Worm (Caenorhabditis elegans) whole organism, early embryonic: ENCODE measurements around the gene srh-204.

Experiments used
- B0310.2 ChIP-seq: sonication (generic microtip); optimal IDR thresholded peaks from 2 replicates; lab custom pipeline; 2016; ENCODE audit warnings: mild to moderate bottlenecking, missing genetic modification characterization, missing compliant biosample characterization
- F13C5.2 ChIP-seq: sonication (generic microtip); optimal IDR thresholded peaks from 2 replicates; lab custom pipeline; 2017; ENCODE audit warnings: mild to moderate bottlenecking, missing genetic modification characterization, inconsistent platforms, missing compliant biosample characterization
- aly-1 ChIP-seq: sonication (generic microtip); optimal IDR thresholded peaks from 2 replicates; lab custom pipeline; 2016; ENCODE audit warnings: missing genetic modification characterization, missing compliant biosample characterization
- ama-1 ChIP-seq: fragments of 150-350 bp; optimal IDR thresholded peaks from 2 replicates; lab custom pipeline; 2014
- ceh-13 ChIP-seq: fragments of 200-800 bp; sonication (Bioruptor generic); optimal IDR thresholded peaks from 2 replicates; lab custom pipeline; 2018; ENCODE audit warnings: mild to moderate bottlenecking, missing genetic modification characterization, missing compliant biosample characterization
- ceh-36 ChIP-seq: sonication (generic microtip); optimal IDR thresholded peaks from 2 replicates; lab custom pipeline; 2016; ENCODE audit warnings: missing genetic modification characterization, inconsistent platforms, missing compliant biosample characterization
- flt-1 ChIP-seq: fragments of 200-800 bp; sonication (Bioruptor generic); IDR thresholded peaks from 2 replicates; pipeline ENCODE4 v1.3.6; 2022; ENCODE audit warnings: missing genetic modification characterization, missing compliant biosample characterization
- hmbx-1 ChIP-seq: sonication (generic microtip); optimal IDR thresholded peaks from 2 replicates; lab custom pipeline; 2016; ENCODE audit warnings: mild to moderate bottlenecking, missing genetic modification characterization, missing compliant biosample characterization
- hmg-4 ChIP-seq: fragments of 200-800 bp; sonication (Bioruptor generic); optimal IDR thresholded peaks from 2 replicates; lab custom pipeline; 2018; ENCODE audit warnings: mild to moderate bottlenecking, missing genetic modification characterization, missing compliant biosample characterization
- hnd-1 ChIP-seq: sonication (generic microtip); optimal IDR thresholded peaks from 2 replicates; lab custom pipeline; 2016; ENCODE audit warnings: missing genetic modification characterization, missing compliant biosample characterization
- pes-1 ChIP-seq: fragments of 200-800 bp; sonication (Bioruptor generic); IDR thresholded peaks from 2 replicates; pipeline ENCODE4 v1.3.6; 2022; ENCODE audit warnings: missing genetic modification reagents, missing genetic modification characterization, missing compliant biosample characterization
- scrt-1 ChIP-seq: fragments of 200-800 bp; sonication (Bioruptor generic); IDR thresholded peaks from 2 replicates; pipeline ENCODE4 v1.3.6; 2022; ENCODE audit warnings: missing genetic modification characterization, missing compliant biosample characterization
- sea-1 ChIP-seq: fragments of 200-800 bp; sonication (Bioruptor generic); conservative IDR thresholded peaks from 2 replicates; pipeline ENCODE4 v1.3.6; 2022; ENCODE audit warnings: missing genetic modification characterization, missing compliant biosample characterization
- tbx-11 ChIP-seq: fragments of 200-800 bp; sonication (Bioruptor generic); IDR thresholded peaks from 2 replicates; pipeline ENCODE4 v1.3.6; 2022; ENCODE audit warnings: missing genetic modification characterization, missing compliant biosample characterization
- tbx-37 ChIP-seq: fragments of 200-800 bp; sonication (Bioruptor generic); conservative IDR thresholded peaks from 2 replicates; pipeline ENCODE4 v1.3.6; 2022; ENCODE audit warnings: missing genetic modification reagents, missing genetic modification characterization, missing compliant biosample characterization
- tra-4 ChIP-seq: sonication (generic microtip); optimal IDR thresholded peaks from 2 replicates; lab custom pipeline; 2017; ENCODE audit warnings: missing genetic modification characterization, missing compliant biosample characterization

The srh-204 gene

DNA sequence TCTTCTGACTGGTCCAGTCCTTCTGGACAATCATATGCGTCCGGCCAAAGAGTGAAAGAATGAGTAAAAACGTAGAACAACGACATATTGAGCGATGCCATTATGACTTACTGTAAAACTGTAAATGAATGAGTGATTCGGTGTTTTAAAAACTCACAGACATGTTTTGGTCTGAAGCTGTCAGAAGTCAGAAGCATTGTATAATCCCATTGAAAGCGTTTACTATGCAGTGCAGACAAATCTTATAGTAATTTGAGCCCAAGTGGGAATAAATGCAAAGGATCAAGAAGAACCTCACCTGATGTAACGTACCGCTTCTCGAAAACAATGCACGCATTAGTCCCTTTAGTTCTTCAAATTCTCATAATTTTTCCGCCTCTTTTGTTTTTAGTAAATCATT is 19.9 kb upstream of the srh-204 start, which contains the start of gene srt-3:
Gene srt-3 (minus strand): TSS at position 101 of the 400 bp plus-strand sequence.
- TF ChIP-seq ama-1: no peak
- TF ChIP-seq tbx-37 (GFP tag; lab: Robert Waterston, UW): no peak
- TF ChIP-seq F13C5.2 (tag; lab: Kevin White, UChicago): no peak
- TF ChIP-seq aly-1 (tag; lab: Kevin White, UChicago): no peak
- TF ChIP-seq B0310.2 (tag; lab: Kevin White, UChicago): no peak
- TF ChIP-seq flt-1: no peak
- TF ChIP-seq hmbx-1: no peak
- no peak for TF ChIP-seq hnd-1 (tag; lab: Kevin White, UChicago)
- no peak for TF ChIP-seq tra-4 (tag; lab: Kevin White, UChicago)
- no peak for TF ChIP-seq pes-1 (GFP tag; lab: Robert Waterston, UW)

DNA sequence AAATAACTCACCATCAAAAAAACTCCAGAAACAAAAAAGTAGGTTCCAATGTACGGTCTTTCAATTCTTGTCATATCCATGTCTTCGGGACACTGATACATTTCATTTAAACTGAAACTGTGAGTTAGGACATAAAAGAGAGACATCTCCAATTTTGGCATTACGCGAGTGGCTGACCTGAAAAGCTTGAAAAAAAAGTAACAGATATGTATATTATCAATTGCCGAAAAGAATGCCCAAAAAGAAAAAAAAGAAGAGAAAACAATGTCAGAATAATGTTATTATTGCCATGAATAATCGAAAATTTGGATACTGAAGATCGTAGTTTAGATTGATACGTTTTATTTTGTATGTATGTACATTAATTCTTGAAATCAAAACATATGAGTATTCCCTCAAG is 16.3 kb upstream of the srh-204 start, which contains the start of gene srt-14:
Gene srt-14 (minus strand): TSS at position 101 of the 400 bp plus-strand sequence.
- TF ChIP-seq flt-1: no peak
- TF ChIP-seq scrt-1 (GFP tag; lab: Robert Waterston, UW): no peak
- no peak for TF ChIP-seq hnd-1 (tag; lab: Kevin White, UChicago)
- no peak for TF ChIP-seq hmbx-1

DNA sequence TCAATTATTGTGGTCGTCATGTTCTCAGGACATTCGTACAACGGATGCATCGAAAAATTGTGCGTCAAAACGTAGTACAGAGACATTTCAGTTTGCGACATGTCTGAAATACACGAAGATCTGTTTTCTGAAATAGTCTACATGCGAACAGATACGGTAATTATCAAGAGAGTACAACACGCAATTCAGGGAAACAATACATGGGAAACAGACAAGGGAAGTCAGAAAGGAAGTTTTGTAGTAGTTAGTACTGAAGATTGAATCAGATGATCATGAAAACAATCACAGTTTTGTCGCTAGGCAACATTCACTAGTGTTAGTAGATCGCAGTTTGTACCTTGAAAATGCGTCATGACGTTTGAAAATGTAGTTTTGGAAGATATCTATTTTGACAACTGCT is 9.9 kb upstream of the srh-204 start, which contains the start of gene srt-13:
Gene srt-13 (minus strand): TSS at position 101 of the 400 bp plus-strand sequence.
- TF ChIP-seq tbx-11 (GFP tag; lab: Robert Waterston, UW): no peak
- TF ChIP-seq ceh-13 (GFP tag; lab: Kevin White, UChicago): no peak
- TF ChIP-seq hnd-1 (tag; lab: Kevin White, UChicago): no peak

DNA sequence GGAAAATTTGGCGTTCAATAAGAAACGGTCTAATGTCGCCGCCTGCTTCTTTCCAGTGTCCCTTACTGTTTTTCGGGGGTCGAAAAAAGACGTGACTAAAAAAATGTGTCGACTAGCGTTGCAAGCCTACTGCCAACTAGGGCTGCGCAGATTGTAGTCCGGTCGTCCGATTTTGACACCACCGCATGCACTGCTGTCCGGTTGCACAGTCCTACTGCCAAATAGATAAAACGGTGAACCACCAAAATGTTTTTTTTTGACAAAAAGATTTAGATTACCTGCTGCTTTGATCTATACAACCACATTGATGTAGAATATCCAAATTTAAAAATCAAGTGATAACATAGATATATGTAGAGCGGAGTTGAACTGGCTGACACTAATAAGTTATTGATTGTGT is 8.2 kb upstream of the srh-204 start:
- TF ChIP-seq scrt-1 (GFP tag; lab: Robert Waterston, UW) (no peak), hnd-1 (tag; lab: Kevin White, UChicago) (no peak)

DNA sequence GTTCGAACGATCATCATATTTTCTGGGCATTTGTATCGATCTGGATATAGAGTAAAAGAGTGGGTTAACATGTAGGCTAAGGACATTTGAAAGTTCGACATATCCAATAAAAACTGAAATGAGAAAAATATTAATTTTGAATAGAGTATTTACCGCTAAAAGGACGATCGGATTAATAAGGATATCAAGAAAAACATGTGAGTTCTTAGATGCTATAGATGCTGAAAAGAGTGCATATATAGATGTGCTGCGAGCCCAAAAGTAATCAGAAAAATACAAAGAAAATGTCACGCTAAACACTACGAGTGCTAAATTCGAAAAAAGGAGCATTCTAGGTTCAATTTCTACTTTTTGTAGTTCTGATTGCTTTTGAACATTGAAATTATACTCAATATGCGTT is 2.2 kb upstream of the srh-204 start, which contains the start of gene srt-12:
Gene srt-12 (minus strand): TSS at position 101 of the 400 bp plus-strand sequence.
- no peak for TF ChIP-seq ceh-36 (tag; lab: Kevin White, UChicago)
- no peak for TF ChIP-seq flt-1
- TF ChIP-seq aly-1 (tag; lab: Kevin White, UChicago): no peak
- no peak for TF ChIP-seq tra-4 (tag; lab: Kevin White, UChicago)
- no peak for TF ChIP-seq tbx-11 (GFP tag; lab: Robert Waterston, UW)
- no peak for TF ChIP-seq tbx-37 (GFP tag; lab: Robert Waterston, UW)
- TF ChIP-seq B0310.2 (tag; lab: Kevin White, UChicago): no peak

DNA sequence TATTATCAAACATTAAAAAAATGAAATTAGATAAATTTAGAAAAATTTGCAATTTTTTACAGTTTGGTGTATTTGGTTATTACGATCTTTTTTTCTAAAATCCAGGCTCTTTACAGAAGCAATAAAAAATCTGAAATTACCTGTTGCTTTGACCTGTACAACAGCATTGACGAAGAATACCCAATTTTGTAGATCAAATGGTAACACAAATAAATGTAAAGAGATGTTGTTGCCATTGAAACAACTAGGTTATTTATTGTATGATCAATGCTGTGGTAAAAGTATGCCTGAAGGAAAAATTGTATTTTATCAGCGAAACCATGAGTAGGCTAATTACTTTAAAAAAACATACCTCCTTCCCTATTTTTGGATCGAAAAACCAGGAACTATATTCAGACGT is 1.4 kb upstream of the srh-204 start:
- TF ChIP-seq F13C5.2 (tag; lab: Kevin White, UChicago) (no peak), scrt-1 (GFP tag; lab: Robert Waterston, UW) (no peak), sea-1 (no peak), tbx-37 (GFP tag; lab: Robert Waterston, UW) (no peak), B0310.2 (tag; lab: Kevin White, UChicago) (no peak), ceh-13 (GFP tag; lab: Kevin White, UChicago) (no peak), tbx-11 (GFP tag; lab: Robert Waterston, UW) (no peak), pes-1 (GFP tag; lab: Robert Waterston, UW) (no peak), hmbx-1 (no peak), hmg-4 (GFP tag; lab: Kevin White, UChicago) (no peak), flt-1 (no peak)

DNA sequence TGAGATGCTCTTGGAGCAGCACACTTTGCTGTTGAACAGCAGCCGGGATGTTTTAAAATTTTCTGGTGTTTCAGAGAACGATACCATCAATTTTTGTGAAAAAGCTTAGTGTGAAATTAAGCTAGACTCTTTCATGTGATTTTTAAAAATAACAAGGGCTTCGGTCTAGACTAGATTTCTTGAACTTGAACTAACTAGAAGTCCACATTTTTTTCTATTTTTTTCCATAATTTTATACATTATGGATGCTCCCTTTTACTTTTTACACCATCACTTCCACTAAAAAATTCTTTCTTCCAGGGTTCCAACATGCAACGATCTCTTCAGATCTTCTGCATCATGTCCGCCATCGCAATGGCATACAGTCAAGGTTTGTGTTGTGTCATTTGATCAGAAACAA is 4.1 kb downstream of the srh-204 start, which contains the start of gene nlp-13:
Gene nlp-13 (plus strand): TSS at position 301 of the 400 bp plus-strand sequence.
- no peak for TF ChIP-seq ceh-36 (tag; lab: Kevin White, UChicago)
- no peak for TF ChIP-seq sea-1
- TF ChIP-seq B0310.2 (tag; lab: Kevin White, UChicago): no peak
- no peak for TF ChIP-seq F13C5.2 (tag; lab: Kevin White, UChicago)
- TF ChIP-seq hmg-4 (GFP tag; lab: Kevin White, UChicago): no peak

DNA sequence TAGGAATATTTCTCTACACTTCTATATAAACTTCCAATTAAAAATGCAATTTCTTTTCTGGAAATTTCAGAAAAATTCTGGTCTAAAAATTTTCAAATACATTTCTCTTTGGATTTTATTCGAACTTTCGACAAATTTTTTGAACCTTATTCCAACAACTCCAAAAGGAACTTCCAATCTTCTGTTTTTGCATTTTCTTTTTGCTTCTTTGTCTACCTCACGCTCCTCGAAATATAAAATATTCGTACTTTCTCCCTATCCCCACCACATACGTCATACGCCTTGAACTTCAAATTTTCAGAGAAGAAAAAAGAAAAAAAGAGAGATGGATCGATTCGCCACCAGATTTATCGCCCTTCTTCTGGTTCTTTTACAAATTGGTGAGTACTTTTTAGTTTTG is 20.9 kb downstream of the srh-204 start, which contains the start of gene nlp-9:
Gene nlp-9 (plus strand): TSS at position 301 of the 400 bp plus-strand sequence.
- TF ChIP-seq hnd-1 (tag; lab: Kevin White, UChicago) (no peak), F13C5.2 (tag; lab: Kevin White, UChicago) (no peak), scrt-1 (GFP tag; lab: Robert Waterston, UW) (no peak), tra-4 (tag; lab: Kevin White, UChicago) (no peak), tbx-11 (GFP tag; lab: Robert Waterston, UW) (no peak)

DNA sequence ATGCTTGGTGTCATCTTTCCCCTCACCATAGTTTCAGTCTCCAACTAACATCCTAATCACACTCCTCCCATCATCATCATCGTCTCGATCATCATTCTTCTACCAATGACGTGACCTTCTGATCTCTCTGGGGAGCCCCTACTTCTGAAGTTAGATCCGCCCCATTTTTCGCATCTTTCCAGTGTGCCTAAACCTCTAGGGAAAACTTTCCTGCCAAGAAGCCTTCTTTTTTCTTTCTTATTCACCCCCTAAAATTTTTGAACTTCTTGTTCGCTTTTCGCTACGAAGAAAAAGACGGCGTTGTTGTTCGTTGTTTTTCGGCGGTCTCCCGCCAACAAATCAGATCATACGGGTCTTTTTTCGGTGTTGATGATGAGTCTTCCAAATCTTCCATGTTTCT is 21.9 kb downstream of the srh-204 start:
- TF ChIP-seq hmg-4 (GFP tag; lab: Kevin White, UChicago): no peak
- TF ChIP-seq B0310.2 (tag; lab: Kevin White, UChicago): no peak
- no peak for TF ChIP-seq F13C5.2 (tag; lab: Kevin White, UChicago)
- TF ChIP-seq ama-1: no peak
- TF ChIP-seq hnd-1 (tag; lab: Kevin White, UChicago): no peak
- TF ChIP-seq tbx-11 (GFP tag; lab: Robert Waterston, UW): no peak
- TF ChIP-seq tbx-37 (GFP tag; lab: Robert Waterston, UW): no peak
- no peak for TF ChIP-seq ceh-36 (tag; lab: Kevin White, UChicago)
